Worm (Caenorhabditis elegans): Measurements from ENCODE around the gene F28F9.3.

F28F9.3 gene

ce11 chrIV:3864944-3865343 is 38.3 kb downstream of the F28F9.3 start, which contains the start of gene aat-8:
Gene aat-8, minus strand, starts transcription at chrIV:3865044.
- TF ChIP-seq ceh-100 (GFP tag; IDR thresholded peaks at IDR 0.05) = no peak
- TF ChIP-seq nfyb-1 (GFP tag; IDR thresholded peaks at IDR 0.05) = no peak
- no peak for TF ChIP-seq ztf-26 (tag; optimal IDR thresholded peaks at IDR 0.05)
- no peak for TF ChIP-seq egl-44 (GFP tag; IDR thresholded peaks at IDR 0.05)
- no peak for TF ChIP-seq F22D6.2 (tag; optimal IDR thresholded peaks at IDR 0.05)
- TF ChIP-seq D2030.7 (GFP tag; IDR thresholded peaks at IDR 0.05) = no peak
- no peak for TF ChIP-seq sdz-38 (tag; optimal IDR thresholded peaks at IDR 0.05)
- no peak for TF ChIP-seq Y53F4B.3 (GFP tag; IDR thresholded peaks at IDR 0.05)
- no peak for TF ChIP-seq nfya-2 (GFP tag; IDR thresholded peaks at IDR 0.05)
- no peak for TF ChIP-seq attf-3 (GFP tag; conservative IDR thresholded peaks at IDR 0.05)
- TF ChIP-seq Y79H2A.3 (GFP tag; conservative IDR thresholded peaks at IDR 0.05) = no peak

- no peak for TF ChIP-seq him-1 (tag; optimal IDR thresholded peaks at IDR 0.05)
- no peak for TF ChIP-seq F39B2.1 (GFP tag; IDR thresholded peaks at IDR 0.05)
- no peak for TF ChIP-seq F55B11.4 (tag; optimal IDR thresholded peaks at IDR 0.05; ENCODE audit: borderline replicate concordance, insufficient read depth)
- TF ChIP-seq F57C9.4 (tag; optimal IDR thresholded peaks at IDR 0.05) = no peak
- TF ChIP-seq repo-1 (tag; optimal IDR thresholded peaks at IDR 0.05) = no peak
- TF ChIP-seq hmg-1.2 (GFP tag; IDR thresholded peaks at IDR 0.05) = no peak
- no peak for TF ChIP-seq cebp-2 (GFP tag; IDR thresholded peaks at IDR 0.05)
- peak; percentile 34 for TF ChIP-seq nhr-80 (tag; optimal IDR thresholded peaks at IDR 0.05)
- TF ChIP-seq ZK185.1 (tag; optimal IDR thresholded peaks at IDR 0.05; ENCODE audit: poor library complexity, severe bottlenecking) = no peak
Observed at ce11 chrIV:3866018-3866417, 39.3 kb downstream of the F28F9.3 start.

- TF ChIP-seq sptf-2 (GFP tag; optimal IDR thresholded peaks at IDR 0.05) (no peak), chd-7 (tag; optimal IDR thresholded peaks at IDR 0.05) (no peak), lir-1 (GFP tag; conservative IDR thresholded peaks at IDR 0.05) (no peak), tbp1 (GFP tag; optimal IDR thresholded peaks at IDR 0.05) (no peak), nhr-80 (tag; optimal IDR thresholded peaks at IDR 0.05) (no peak)
Observed at ce11 chrIV:3867252-3867651, 40.6 kb downstream of the F28F9.3 start, which contains the start of gene F37C4.4. Gene F37C4.4, plus strand, starts transcription at chrIV:3867309.

ce11 chrIV:3869875-3870274 is 43.2 kb downstream of the F28F9.3 start:
- TF ChIP-seq hmg-1.2 (GFP tag; IDR thresholded peaks at IDR 0.05) (no peak), K12H6.12 (tag; optimal IDR thresholded peaks at IDR 0.05) (no peak), egl-18 (GFP tag; IDR thresholded peaks at IDR 0.05) (no peak), dpl-1 (GFP tag; optimal IDR thresholded peaks at IDR 0.05) (no peak), dpff-1 (tag; optimal IDR thresholded peaks at IDR 0.05) (no peak), mcd-1 (GFP tag; IDR thresholded peaks at IDR 0.05) (no peak), C17E4.6 (GFP tag; IDR thresholded peaks at IDR 0.05) (no peak), atf-7 (tag; optimal IDR thresholded peaks at IDR 0.05) (no peak), B0019.2 (GFP tag; conservative IDR thresholded peaks at IDR 0.05) (no peak), attf-6 (GFP tag; IDR thresholded peaks at IDR 0.05) (no peak), nfyb-1 (GFP tag; IDR thresholded peaks at IDR 0.05) (no peak), Y53F4B.3 (GFP tag; IDR thresholded peaks at IDR 0.05) (no peak), xnd-1 (tag; optimal IDR thresholded peaks at IDR 0.05) (no peak), ztf-3 (GFP tag; optimal IDR thresholded peaks at IDR 0.05) (no peak)
